Fruit fly (Drosophila melanogaster): ENCODE data around the gene CG13038.

Gene CG13038

dm6 chr3L:16364182-16364581 lies 36.5 kb upstream of the CG13038 start (continued):
- TF ChIP-seq CG6163 (GFP tag; IDR thresholded peaks at IDR 0.05) (no peak; the same call in 1 of the 3 replicates), CG10669 (GFP tag; optimal IDR thresholded peaks at IDR 0.05) (peak; percentile 85), CG6854 (GFP tag; optimal IDR thresholded peaks at IDR 0.05) (peak; percentile 64), topi (GFP tag; optimal IDR thresholded peaks at IDR 0.05) (peak; percentile 91), dsx (GFP tag; optimal IDR thresholded peaks at IDR 0.05; ENCODE audit: poor library complexity, severe bottlenecking) (peak; percentile 90), esn (GFP tag; optimal IDR thresholded peaks at IDR 0.05) (peak; percentile 89), CG11902 (GFP tag; optimal IDR thresholded peaks at IDR 0.05) (peak; percentile 79)

- no peak for TF ChIP-seq CG16779 (tag; optimal IDR thresholded peaks at IDR 0.05)
- no peak for TF ChIP-seq net (GFP tag; optimal IDR thresholded peaks at IDR 0.05)
- peak; percentile 4 to 36 for TF ChIP-seq ss (GFP tag; optimal IDR thresholded peaks at IDR 0.05)
- TF ChIP-seq CG9139 (GFP tag; optimal IDR thresholded peaks at IDR 0.05): no peak
- TF ChIP-seq Eip78C (GFP tag): peak; percentile 31
- TF ChIP-seq Ets96B (tag; optimal IDR thresholded peaks at IDR 0.05): peak; percentile 37
- TF ChIP-seq CG3032 (tag; optimal IDR thresholded peaks at IDR 0.05): peak; percentile 66
- TF ChIP-seq Lpt (GFP tag; optimal IDR thresholded peaks at IDR 0.05): no peak
- no peak for TF ChIP-seq CG6163 (GFP tag; IDR thresholded peaks at IDR 0.05)
- no peak for TF ChIP-seq CG34406 (GFP tag; optimal IDR thresholded peaks at IDR 0.05)
- TF ChIP-seq CG10631 (GFP tag; optimal IDR thresholded peaks at IDR 0.05): peak; percentile 6
- TF ChIP-seq fd59A (GFP tag; optimal IDR thresholded peaks at IDR 0.05): peak; percentile 14
- no peak for TF ChIP-seq topi (GFP tag; optimal IDR thresholded peaks at IDR 0.05)
- no peak for TF ChIP-seq esn (GFP tag; optimal IDR thresholded peaks at IDR 0.05)
- TF ChIP-seq CG6808 (GFP tag; optimal IDR thresholded peaks at IDR 0.05): peak; percentile 52
- TF ChIP-seq dsx (GFP tag; optimal IDR thresholded peaks at IDR 0.05; ENCODE audit: poor library complexity, severe bottlenecking): peak; percentile 46
- TF ChIP-seq spab (GFP tag; optimal IDR thresholded peaks at IDR 0.05): peak; percentile 27
- TF ChIP-seq Blimp-1 (GFP tag; optimal IDR thresholded peaks at IDR 0.05): no peak
These were observed 34.5 kb upstream of the CG13038 start, which contains the start of gene Cpr72Ea for dm6 chr3L:16362119-16362653. Gene Cpr72Ea (plus strand): TSS chr3L:16362603.

dm6 chr3L:16361200-16361815 lies 33.6 kb upstream of the CG13038 start:
- TF ChIP-seq Ets96B (tag; optimal IDR thresholded peaks at IDR 0.05) (peak; percentile 96), Lpt (GFP tag; optimal IDR thresholded peaks at IDR 0.05) (peak; percentile 39), CG3919 (GFP tag; optimal IDR thresholded peaks at IDR 0.05) (peak; percentile 58), cyc (GFP tag; optimal IDR thresholded peaks at IDR 0.05) (peak; percentile 70), Eip75B (GFP tag; optimal IDR thresholded peaks at IDR 0.05) (peak; percentile 89), Sox15 (GFP tag; optimal IDR thresholded peaks at IDR 0.05) (peak; percentile 75), ss (GFP tag; optimal IDR thresholded peaks at IDR 0.05) (peak; percentile 95 to 97), fd85E (GFP tag; optimal IDR thresholded peaks at IDR 0.05) (peak; percentile 15), Ets21C (GFP tag; optimal IDR thresholded peaks at IDR 0.05) (peak; percentile 38), eg (GFP tag; IDR thresholded peaks at IDR 0.05) (0 out of 3 replicates have a peak, but pooled peaks have one; percentile 25), CG9139 (GFP tag; optimal IDR thresholded peaks at IDR 0.05) (peak; percentile 93), CG6276 (GFP tag; optimal IDR thresholded peaks at IDR 0.05) (no peak), Gug (GFP tag; IDR thresholded peaks at IDR 0.05) (no peak), fkh (GFP tag; optimal IDR thresholded peaks at IDR 0.05) (no peak), CG4318 (GFP tag; optimal IDR thresholded peaks at IDR 0.05) (peak; percentile 18), CG11902 (GFP tag; optimal IDR thresholded peaks at IDR 0.05) (peak; percentile 70), CG6854 (GFP tag; optimal IDR thresholded peaks at IDR 0.05) (peak; percentile 68), Hr39 (GFP tag; optimal IDR thresholded peaks at IDR 0.05) (peak; percentile 61), spab (GFP tag; optimal IDR thresholded peaks at IDR 0.05) (peak; percentile 95), salr (GFP tag; optimal IDR thresholded peaks at IDR 0.05) (peak; percentile 79 to 86), CG32006 (GFP tag; optimal IDR thresholded peaks at IDR 0.05) (peak; percentile 71), OdsH (GFP tag; optimal IDR thresholded peaks at IDR 0.05) (peak; percentile 90), CG7368 (GFP tag; optimal IDR thresholded peaks at IDR 0.05) (peak; percentile 72), Eip78C (GFP tag) (peak; percentile 96), net (GFP tag; optimal IDR thresholded peaks at IDR 0.05) (peak; percentile 69), achi (GFP tag; optimal IDR thresholded peaks at IDR 0.05) (peak; percentile 89), CG8319 (GFP tag; optimal IDR thresholded peaks at IDR 0.05) (peak; percentile 79), fd59A (GFP tag; optimal IDR thresholded peaks at IDR 0.05) (peak; percentile 96), Sox14 (GFP tag; optimal IDR thresholded peaks at IDR 0.05) (peak; percentile 82), CG6163 (GFP tag; IDR thresholded peaks at IDR 0.05) (peak; percentile 79), CG10631 (GFP tag; optimal IDR thresholded peaks at IDR 0.05) (peak; percentile 93), CG16779 (tag; optimal IDR thresholded peaks at IDR 0.05) (peak; percentile 83), dsx (GFP tag; optimal IDR thresholded peaks at IDR 0.05; ENCODE audit: poor library complexity, severe bottlenecking) (peak; percentile 95), Hr4 (GFP tag; optimal IDR thresholded peaks at IDR 0.05) (peak; percentile 48), CG31627 (GFP tag; optimal IDR thresholded peaks at IDR 0.05) (peak; percentile 58), CG10669 (GFP tag; optimal IDR thresholded peaks at IDR 0.05) (peak; percentile 89)

All from whole organism, prepupa.